Fruit fly (Drosophila melanogaster) whole organism, pupa: ENCODE data around the gene Lsm12a.

Experiments
- CG10348 ChIP-seq: fragments of 200-800 bp; sonication (Bioruptor generic); IDR thresholded peaks from 2 replicates; pipeline ENCODE4 v1.3.6; 2022; ENCODE audit warnings: missing biosample characterization, missing genetic modification characterization
- CG12605 ChIP-seq: fragments of 200-800 bp; sonication (Bioruptor generic); IDR thresholded peaks from 2 replicates; pipeline ENCODE4 v1.3.6; 2022; ENCODE audit warnings: missing biosample characterization, missing genetic modification characterization
- CG13204 ChIP-seq: fragments of 200-800 bp; sonication (Bioruptor generic); optimal IDR thresholded peaks from 2 replicates; lab custom pipeline; 2018; ENCODE audit warnings: missing biosample characterization, mild to moderate bottlenecking, missing genetic modification characterization, moderate library complexity
- CG14655 ChIP-seq: fragments of 200-800 bp; sonication (Bioruptor generic); optimal IDR thresholded peaks from 3 replicates; lab custom pipeline; 2017; ENCODE audit warnings: mild to moderate bottlenecking, missing biosample characterization, missing genetic modification reagents, missing genetic modification characterization
- CG15710 ChIP-seq: fragments of 200-800 bp; sonication (Bioruptor generic); optimal IDR thresholded peaks from 2 replicates; lab custom pipeline; 2018; ENCODE audit warnings: missing biosample characterization, mild to moderate bottlenecking, missing genetic modification characterization, moderate library complexity
- CG17806 ChIP-seq: fragments of 200-800 bp; sonication (Bioruptor generic); optimal IDR thresholded peaks from 2 replicates; lab custom pipeline; 2018; ENCODE audit warnings: missing biosample characterization, mild to moderate bottlenecking, missing genetic modification characterization, moderate library complexity
- CG32121 ChIP-seq: fragments of 200-800 bp; sonication (Bioruptor generic); IDR thresholded peaks from 2 replicates; pipeline ENCODE4 v1.3.6; 2022; ENCODE audit warnings: missing biosample characterization, missing genetic modification characterization
- CG34367 ChIP-seq: fragments of 200-800 bp; sonication (Bioruptor generic); optimal IDR thresholded peaks from 2 replicates; lab custom pipeline; 2018; ENCODE audit warnings: missing biosample characterization, mild to moderate bottlenecking, missing genetic modification characterization
- CG4496 ChIP-seq: fragments of 200-800 bp; sonication (Bioruptor generic); IDR thresholded peaks from 3 replicates; pipeline ENCODE4 v1.3.6; 2022; ENCODE audit warnings: missing biosample characterization, missing genetic modification characterization
- CG8159 ChIP-seq: fragments of 200-800 bp; sonication (Bioruptor generic); optimal IDR thresholded peaks from 3 replicates; lab custom pipeline; 2018; ENCODE audit warnings: missing biosample characterization, mild to moderate bottlenecking, missing genetic modification characterization, moderate library complexity
- CG8301 ChIP-seq: fragments of 200-800 bp; sonication (Bioruptor generic); optimal IDR thresholded peaks from 2 replicates; lab custom pipeline; 2018; ENCODE audit warnings: missing biosample characterization, mild to moderate bottlenecking, missing genetic modification characterization
- CG9948 ChIP-seq: fragments of 200-800 bp; sonication (Bioruptor generic); optimal IDR thresholded peaks from 2 replicates; lab custom pipeline; 2018; ENCODE audit warnings: missing biosample characterization, mild to moderate bottlenecking, missing genetic modification characterization, moderate library complexity
- D1 ChIP-seq: fragments of 200-800 bp; sonication (Bioruptor generic); optimal IDR thresholded peaks from 2 replicates; lab custom pipeline; 2018; ENCODE audit warnings: missing biosample characterization, mild to moderate bottlenecking, missing genetic modification characterization, moderate library complexity
- EcR ChIP-seq: fragments of 200-800 bp; sonication (Bioruptor generic); optimal IDR thresholded peaks from 3 replicates; lab custom pipeline; 2019; ENCODE audit warnings: missing biosample characterization, missing genetic modification characterization, mild to moderate bottlenecking, moderate library complexity, missing genetic modification reagents
- Ets98B ChIP-seq: fragments of 200-800 bp; sonication (Bioruptor generic); IDR thresholded peaks from 2 replicates; pipeline ENCODE4 v1.3.6; 2022; ENCODE audit warnings: missing biosample characterization, missing genetic modification characterization
- Pif1A ChIP-seq: fragments of 200-800 bp; sonication (Bioruptor generic); optimal IDR thresholded peaks from 3 replicates; lab custom pipeline; 2016; ENCODE audit warnings: missing biosample characterization, missing genetic modification characterization
- Pif1B ChIP-seq: fragments of 200-800 bp; sonication (Bioruptor generic); optimal IDR thresholded peaks from 3 replicates; lab custom pipeline; 2016; ENCODE audit warnings: missing biosample characterization, missing genetic modification characterization
- Snoo ChIP-seq: fragments of 200-800 bp; sonication (Bioruptor generic); optimal IDR thresholded peaks from 3 replicates; lab custom pipeline; 2017; ENCODE audit warnings: missing biosample characterization, mild to moderate bottlenecking, missing genetic modification characterization, inconsistent platforms
- fd96Ca ChIP-seq: fragments of 200-800 bp; sonication (Bioruptor generic); IDR thresholded peaks from 3 replicates; pipeline ENCODE4 v1.3.6; 2022; ENCODE audit warnings: missing biosample characterization, missing genetic modification characterization
- gl ChIP-seq: fragments of 200-800 bp; sonication (Bioruptor generic); optimal IDR thresholded peaks from 2 replicates; lab custom pipeline; 2018; ENCODE audit warnings: missing biosample characterization, mild to moderate bottlenecking, missing genetic modification characterization
- rn ChIP-seq: fragments of 200-800 bp; sonication (Bioruptor generic); IDR thresholded peaks from 2 replicates; pipeline ENCODE4 v1.3.6; 2022; ENCODE audit warnings: missing biosample characterization, missing genetic modification characterization

Gene Lsm12a

DNA sequence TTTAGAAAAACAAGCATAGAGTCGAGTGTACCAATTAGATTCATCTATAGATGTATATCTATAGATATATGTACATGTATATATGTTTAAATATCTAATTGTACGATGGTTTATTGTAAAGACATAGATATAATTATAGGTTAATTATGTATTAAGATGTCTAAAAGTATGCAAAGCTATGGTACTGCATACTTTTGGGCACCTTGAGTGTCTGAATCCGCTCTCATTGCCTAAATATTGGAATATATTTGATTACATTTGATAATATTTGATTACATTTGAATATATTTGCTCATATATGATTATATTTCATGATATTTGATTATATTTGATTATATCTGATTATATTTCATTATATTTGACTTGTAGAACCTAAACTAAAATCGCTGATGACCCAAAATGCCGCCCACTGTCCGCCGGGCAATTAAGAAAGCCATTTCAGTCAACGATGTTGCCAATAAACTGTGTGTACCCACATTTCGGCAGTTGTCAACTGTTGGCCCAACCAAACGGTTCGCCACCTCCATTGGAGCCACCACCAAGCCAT, 13.8 kb downstream of the Lsm12a start, which contains the start of gene Cyp318a1:
Cyp318a1 (plus strand) TSS at position 497 of the 547 bp plus-strand sequence.
- no peak for TF ChIP-seq CG32121 (GFP tag; lab: Robert Waterston, UW)
- no peak for TF ChIP-seq CG8301 (tag; lab: Kevin White, UChicago)
- TF ChIP-seq CG14655 (GFP tag; lab: Kevin White, UChicago), result no peak
- TF ChIP-seq CG15710 (tag; lab: Kevin White, UChicago), result no peak
- TF ChIP-seq D1 (tag; lab: Kevin White, UChicago), result no peak
- no peak for TF ChIP-seq gl (tag; lab: Kevin White, UChicago)
- TF ChIP-seq Pif1B (GFP tag; lab: Kevin White, UChicago), result no peak
- TF ChIP-seq CG12605 (GFP tag; lab: Robert Waterston, UW), result no peak
- TF ChIP-seq CG10348 (GFP tag; lab: Robert Waterston, UW), result no peak
- TF ChIP-seq, all 21 proteins: peak for 0

DNA sequence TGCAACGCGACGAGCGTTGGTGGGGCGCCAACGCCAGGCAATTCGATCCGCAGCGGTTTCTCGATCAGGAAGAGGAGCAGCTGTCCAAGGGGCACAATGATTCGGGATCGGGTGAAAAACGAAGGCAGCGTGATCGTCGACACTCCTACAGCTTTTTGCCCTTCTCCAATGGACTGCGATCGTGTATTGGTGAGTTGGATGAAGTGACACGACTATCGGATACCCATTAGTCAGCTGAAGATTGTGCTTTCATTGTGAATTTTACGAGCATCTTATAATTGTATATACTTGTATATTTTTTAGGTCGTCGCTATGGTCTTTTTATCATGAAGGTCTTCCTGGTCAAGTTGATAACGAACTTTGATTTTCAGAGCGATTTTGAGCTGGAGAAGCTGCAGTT, 16.3 kb downstream of the Lsm12a start:
- TF ChIP-seq rn (GFP tag; lab: Robert Waterston, UW), result no peak
- TF ChIP-seq CG32121 (GFP tag; lab: Robert Waterston, UW), result no peak
- TF ChIP-seq, all 21 proteins: peak for 0

DNA sequence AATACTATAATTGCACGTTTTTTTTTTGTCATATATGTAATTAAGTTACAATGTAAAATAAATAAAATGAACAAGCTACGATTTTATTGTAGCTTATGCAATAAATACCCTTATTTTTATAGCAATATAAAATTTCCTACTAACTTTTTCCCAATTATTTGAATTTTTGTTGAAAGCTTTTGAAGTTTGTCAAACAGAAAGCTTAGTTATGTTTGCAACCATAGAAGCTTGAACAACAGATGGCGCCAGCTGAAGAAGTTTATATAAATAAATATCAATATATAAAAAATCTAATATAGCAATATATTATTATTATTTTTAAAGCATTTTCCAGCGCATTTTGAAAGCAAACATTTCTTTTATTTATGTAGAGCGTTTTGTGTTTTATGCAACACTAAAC, 16.8 kb downstream of the Lsm12a start:
- TF ChIP-seq CG15710 (tag; lab: Kevin White, UChicago) (no peak), Pif1B (GFP tag; lab: Kevin White, UChicago) (no peak), Ets98B (no peak), CG8301 (tag; lab: Kevin White, UChicago) (no peak), CG10348 (GFP tag; lab: Robert Waterston, UW) (no peak)

DNA sequence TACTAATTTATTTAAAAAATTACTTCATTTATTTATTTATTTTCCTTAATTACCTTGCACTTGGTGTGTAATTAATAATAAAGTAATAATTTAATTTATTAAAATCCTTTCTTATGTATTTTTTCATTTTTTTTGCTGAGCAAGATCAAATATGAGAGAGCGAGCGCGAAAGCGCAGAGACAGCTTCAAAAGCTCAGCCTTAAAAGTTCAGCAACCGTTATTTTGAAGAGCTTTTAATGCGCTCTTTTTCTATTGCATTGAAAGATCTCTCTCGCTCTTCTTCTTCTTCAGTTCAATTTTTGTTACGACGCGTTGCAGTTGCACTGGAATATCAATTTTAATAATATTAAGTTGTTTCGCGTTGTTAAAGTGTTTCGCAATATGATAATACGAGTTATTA, 25.0 kb downstream of the Lsm12a start, which contains the start of gene Ten-a:
Ten-a (plus strand) TSS at position 301 of the 400 bp plus-strand sequence.
- TF ChIP-seq CG13204 (GFP tag; lab: Kevin White, UChicago), result no peak
- no peak for TF ChIP-seq CG9948 (tag; lab: Kevin White, UChicago)
- no peak for TF ChIP-seq CG34367
- no peak for TF ChIP-seq CG17806 (tag; lab: Kevin White, UChicago)
- no peak for TF ChIP-seq CG8159 (tag; lab: Kevin White, UChicago)
- no peak for TF ChIP-seq gl (tag; lab: Kevin White, UChicago)
- TF ChIP-seq, all 21 proteins: peak for 0

DNA sequence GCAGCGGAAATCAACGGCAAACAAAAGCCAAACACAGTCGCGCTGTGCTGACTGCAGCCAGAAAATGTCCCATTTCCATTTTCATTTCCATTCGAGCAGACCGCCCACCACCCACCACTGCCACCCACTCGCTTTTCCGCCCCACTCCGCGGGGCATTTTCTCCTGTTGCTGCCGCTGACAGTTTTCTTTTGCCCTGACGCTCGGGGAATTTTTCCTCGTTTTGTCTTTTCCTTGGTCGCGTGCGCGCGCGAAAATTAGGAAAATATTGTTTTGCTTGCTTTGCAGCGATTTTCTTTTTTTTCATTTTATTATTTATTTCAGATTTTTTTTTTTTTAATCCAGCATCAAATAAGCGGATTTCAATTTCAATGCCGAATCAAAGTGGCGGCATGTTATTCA, 31.9 kb downstream of the Lsm12a start:
- TF ChIP-seq CG15710 (tag; lab: Kevin White, UChicago) (no peak), Pif1A (GFP tag; lab: Kevin White, UChicago) (no peak), CG17806 (tag; lab: Kevin White, UChicago) (no peak), D1 (tag; lab: Kevin White, UChicago) (no peak), CG8301 (tag; lab: Kevin White, UChicago) (no peak), CG4496 (GFP tag; lab: Robert Waterston, UW) (no peak), gl (tag; lab: Kevin White, UChicago) (no peak), CG13204 (GFP tag; lab: Kevin White, UChicago) (no peak), CG8159 (tag; lab: Kevin White, UChicago) (no peak)

DNA sequence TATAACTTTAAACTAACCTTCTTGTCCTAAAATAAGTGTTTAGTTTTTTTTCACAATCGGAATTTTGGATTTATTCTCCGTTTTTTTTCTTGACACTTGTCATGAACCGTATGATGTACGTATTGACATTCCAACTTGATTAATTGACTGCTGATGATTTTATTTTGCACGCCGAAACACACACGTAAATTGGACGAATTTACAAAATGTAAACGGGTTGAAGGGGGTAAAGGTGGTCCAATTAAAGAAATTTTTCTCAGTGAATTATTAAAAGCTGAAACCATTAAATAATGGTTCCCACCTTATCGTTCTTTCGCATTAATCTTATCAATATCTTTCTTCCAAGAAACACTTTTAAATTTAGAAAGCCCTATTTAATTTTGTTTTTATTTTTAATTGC, 38.1 kb downstream of the Lsm12a start, which contains the start of gene Uch-L5R:
Uch-L5R (minus strand) TSS at position 101 of the 400 bp plus-strand sequence.
- TF ChIP-seq Pif1B (GFP tag; lab: Kevin White, UChicago), result no peak
- TF ChIP-seq D1 (tag; lab: Kevin White, UChicago), result no peak
- no peak for TF ChIP-seq CG17806 (tag; lab: Kevin White, UChicago)
- TF ChIP-seq CG34367, result no peak
- TF ChIP-seq EcR (GFP tag; lab: Kevin White, UChicago), result no peak

DNA sequence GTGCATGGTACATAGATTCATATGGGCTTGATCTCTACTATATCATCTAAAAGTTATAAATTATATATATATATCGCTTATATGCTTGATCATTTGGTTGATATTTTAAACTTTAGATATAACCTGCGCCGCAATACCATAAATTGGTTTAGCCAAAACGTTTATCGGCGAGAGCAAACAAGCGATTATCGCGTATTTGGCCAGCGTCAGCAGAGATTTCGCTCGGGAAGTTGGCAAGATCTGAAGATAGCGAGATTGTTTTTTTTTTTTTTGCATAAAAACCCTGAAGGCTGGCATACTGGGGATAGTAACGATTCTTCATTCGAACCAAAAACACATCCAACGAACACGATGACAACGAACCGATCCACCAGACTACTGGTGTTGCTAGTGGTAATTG, 41.1 kb downstream of the Lsm12a start, which contains the start of gene Muc11A:
Muc11A (plus strand) TSS at position 301 of the 400 bp plus-strand sequence.
- TF ChIP-seq CG8301 (tag; lab: Kevin White, UChicago), result no peak
- TF ChIP-seq Ets98B, result no peak
- no peak for TF ChIP-seq Snoo
- no peak for TF ChIP-seq CG4496 (GFP tag; lab: Robert Waterston, UW)
- TF ChIP-seq CG15710 (tag; lab: Kevin White, UChicago), result no peak
- TF ChIP-seq CG13204 (GFP tag; lab: Kevin White, UChicago), result no peak
- no peak for TF ChIP-seq CG17806 (tag; lab: Kevin White, UChicago)
- TF ChIP-seq D1 (tag; lab: Kevin White, UChicago), result no peak
- no peak for TF ChIP-seq rn (GFP tag; lab: Robert Waterston, UW)
- no peak for TF ChIP-seq CG9948 (tag; lab: Kevin White, UChicago)
- no peak for TF ChIP-seq Pif1B (GFP tag; lab: Kevin White, UChicago)
- TF ChIP-seq Pif1A (GFP tag; lab: Kevin White, UChicago), result no peak
- TF ChIP-seq EcR (GFP tag; lab: Kevin White, UChicago), result no peak
- no peak for TF ChIP-seq CG34367
- no peak for TF ChIP-seq fd96Ca
- no peak for TF ChIP-seq CG12605 (GFP tag; lab: Robert Waterston, UW)
- no peak for TF ChIP-seq CG14655 (GFP tag; lab: Kevin White, UChicago)
